Worm (Caenorhabditis elegans): ENCODE results near the gene K11D12.8.
A peak's percentile ranks its signal among the peaks of the same experiment; 100 is the strongest.

Gene K11D12.8

ce11 chrV:5064761-5065421, 24.1 kb upstream of the K11D12.8 start, which contains the start of gene mlk-1 (continued):
- TF ChIP-seq C16A3.4 (tag; optimal IDR thresholded peaks at IDR 0.05) (peak; percentile 50), nhr-20 (tag; optimal IDR thresholded peaks at IDR 0.05) (peak; percentile 44), mep-1 (tag; optimal IDR thresholded peaks at IDR 0.05) (no peak), irx-1 (tag; optimal IDR thresholded peaks at IDR 0.05) (no peak), lin-15B (tag; optimal IDR thresholded peaks at IDR 0.05) (no peak), blmp-1 (tag; optimal IDR thresholded peaks at IDR 0.05) (peak; percentile 80), hlh-4 (tag; optimal IDR thresholded peaks at IDR 0.05) (no peak), dsc-1 (tag; optimal IDR thresholded peaks at IDR 0.05) (peak; percentile 15), unc-98 (GFP tag; IDR thresholded peaks at IDR 0.05) (no peak), nhr-12 (tag; optimal IDR thresholded peaks at IDR 0.05) (no peak), ztf-11 (tag; optimal IDR thresholded peaks at IDR 0.05) (no peak), nhr-84 (tag; optimal IDR thresholded peaks at IDR 0.05) (no peak), nhr-47 (tag; optimal IDR thresholded peaks at IDR 0.05) (peak; percentile 62), nhr-90 (tag; optimal IDR thresholded peaks at IDR 0.05; ENCODE audit: poor library complexity) (no peak), elt-2 (tag; optimal IDR thresholded peaks at IDR 0.05) (peak; percentile 48), fos-1 (tag; optimal IDR thresholded peaks at IDR 0.05) (no peak), sptf-1 (tag; optimal IDR thresholded peaks at IDR 0.05) (no peak), ets-5 (GFP tag; IDR thresholded peaks at IDR 0.05) (no peak), ceh-82 (tag; optimal IDR thresholded peaks at IDR 0.05) (peak in 2 of 3 experiments; percentile 27 to 60), pag-3 (tag; optimal IDR thresholded peaks at IDR 0.05; ENCODE audit: borderline replicate concordance, insufficient read depth) (no peak), elt-3 (tag; optimal IDR thresholded peaks at IDR 0.05) (no peak), nhr-11 (tag; optimal IDR thresholded peaks at IDR 0.05) (no peak), sup-37 (GFP tag; optimal IDR thresholded peaks at IDR 0.05) (no peak), nhr-28 (tag; optimal IDR thresholded peaks at IDR 0.05) (no peak), pax-3 (tag; optimal IDR thresholded peaks at IDR 0.05) (no peak), lin-35 (GFP tag; optimal IDR thresholded peaks at IDR 0.05) (peak; percentile 21 to 26), nhr-71 (tag; optimal IDR thresholded peaks at IDR 0.05) (peak; percentile 57), isw-1 (GFP tag; IDR thresholded peaks at IDR 0.05) (peak; percentile 36), snu-23 (GFP tag; optimal IDR thresholded peaks at IDR 0.05) (peak; percentile 73), nhr-85 (tag) (peak; percentile 51), lin-13 (GFP tag; optimal IDR thresholded peaks at IDR 0.05) (peak; percentile 8), efl-1 (optimal IDR thresholded peaks at IDR 0.05) (peak; percentile 56 to 68), efl-1 (GFP tag; optimal IDR thresholded peaks at IDR 0.05 in 1 of 2) (peak; percentile 37 to 90), fkh-8 (tag; optimal IDR thresholded peaks at IDR 0.05) (peak; percentile 79), egl-13 (tag; optimal IDR thresholded peaks at IDR 0.05) (peak; percentile 28), zip-4 (GFP tag; optimal IDR thresholded peaks at IDR 0.05) (no peak), unc-62 (GFP tag; optimal IDR thresholded peaks at IDR 0.05) (no peak), nhr-237 (tag; optimal IDR thresholded peaks at IDR 0.05) (no peak), hpl-2 (GFP tag; optimal IDR thresholded peaks at IDR 0.05) (no peak), ceh-63 (GFP tag; optimal IDR thresholded peaks at IDR 0.05) (no peak), nhr-19 (GFP tag; conservative IDR thresholded peaks at IDR 0.05) (no peak; the same call in 1 of the 2 replicates), lin-39 (tag; optimal IDR thresholded peaks at IDR 0.05) (no peak), tlp-1 (tag; optimal IDR thresholded peaks at IDR 0.05) (no peak), C34B4.2 (tag; optimal IDR thresholded peaks at IDR 0.05) (no peak), mab-9 (GFP tag; IDR thresholded peaks at IDR 0.05) (no peak), unc-86 (tag; optimal IDR thresholded peaks at IDR 0.05) (peak; percentile 65), snpc-4 (tag; optimal IDR thresholded peaks at IDR 0.05) (peak; percentile 38), mdl-1 (tag; optimal IDR thresholded peaks at IDR 0.05) (no peak)

Data from whole organism, L1 larva.